Fruit fly (Drosophila melanogaster) whole organism, wandering third instar larva: Measurements from ENCODE around the gene CG10479.

Source experiments
- Hr83 ChIP-seq: fragments of 200-300 bp; sonication (Bioruptor generic); optimal IDR thresholded peaks from 2 replicates; lab custom pipeline; 2016; ENCODE audit warnings: missing biosample characterization, mild to moderate bottlenecking, missing genetic modification characterization, moderate library complexity; ENCODE audit not compliant: poor library complexity, severe bottlenecking
- Jra ChIP-seq: sonication (Bioruptor generic); optimal IDR thresholded peaks from 2 replicates; lab custom pipeline; 2016; ENCODE audit warnings: missing biosample characterization, missing genetic modification characterization
- Sp1 ChIP-seq: fragments of 200-800 bp; sonication (Bioruptor generic); optimal IDR thresholded peaks from 3 replicates; lab custom pipeline; 2019; ENCODE audit warnings: missing biosample characterization, mild to moderate bottlenecking, missing genetic modification characterization, moderate library complexity
- brk ChIP-seq: fragments of 200-800 bp; sonication (Bioruptor generic); optimal IDR thresholded peaks from 2 replicates; lab custom pipeline; 2016; ENCODE audit warnings: missing biosample characterization, mild to moderate bottlenecking, missing genetic modification characterization
- dsf ChIP-seq: sonication (Bioruptor generic); optimal IDR thresholded peaks from 2 replicates; lab custom pipeline; 2016; ENCODE audit warnings: missing biosample characterization, missing genetic modification characterization, borderline replicate concordance
- ey ChIP-seq: fragments of 200-800 bp; sonication (Bioruptor generic); optimal IDR thresholded peaks from 2 replicates; lab custom pipeline; 2016; ENCODE audit warnings: missing biosample characterization, missing genetic modification characterization
- sv ChIP-seq: fragments of 200-800 bp; sonication (Bioruptor generic); optimal IDR thresholded peaks from 3 replicates; lab custom pipeline; 2016; ENCODE audit warnings: missing biosample characterization, missing genetic modification characterization

- TF ChIP-seq Jra (GFP tag; lab: Kevin White, UChicago) (no peak), dsf (GFP tag; lab: Kevin White, UChicago) (no peak), Sp1 (no peak), Hr83 (GFP tag; lab: Kevin White, UChicago) (no peak), brk (no peak), ey (GFP tag; lab: Kevin White, UChicago) (no peak), sv (GFP tag; lab: Kevin White, UChicago) (no peak)
These were observed 17.7 kb downstream of the CG10479 start for dm6 chr3L:5958117-5958516.
